Worm (Caenorhabditis elegans) whole organism, mixed stage, embryonic: ENCODE results near the gene nhr-178.

Source experiments
- blmp-1 ChIP-seq: fragments of 150-350 bp; optimal IDR thresholded peaks from 2 replicates; lab custom pipeline; 2014; ENCODE audit warnings: missing biosample characterization, missing genetic modification characterization
- elt-1 ChIP-seq: sonication (generic microtip); optimal IDR thresholded peaks from 2 replicates; lab custom pipeline; 2017; ENCODE audit warnings: missing genetic modification characterization, mild to moderate bottlenecking, missing compliant biosample characterization, antibody characterized with exemption, moderate library complexity, borderline replicate concordance; ENCODE audit not compliant: insufficient read depth
- elt-3 ChIP-seq: fragments of 150-350 bp; optimal IDR thresholded peaks from 2 replicates; lab custom pipeline; 2014; ENCODE audit warnings: missing biosample characterization, missing genetic modification characterization
- lin-13 ChIP-seq: fragments of 150-350 bp; optimal IDR thresholded peaks from 2 replicates; lab custom pipeline; 2014; ENCODE audit warnings: missing biosample characterization, missing genetic modification characterization
- mep-1 ChIP-seq: fragments of 150-350 bp; optimal IDR thresholded peaks from 2 replicates; lab custom pipeline; 2017; ENCODE audit warnings: missing biosample characterization, missing genetic modification reagents, missing genetic modification characterization, inconsistent platforms
- nhr-237 ChIP-seq: fragments of 150-350 bp; optimal IDR thresholded peaks from 2 replicates; lab custom pipeline; 2014; ENCODE audit warnings: missing biosample characterization, missing genetic modification characterization
- nhr-28 ChIP-seq: fragments of 150-350 bp; optimal IDR thresholded peaks from 2 replicates; lab custom pipeline; 2014; ENCODE audit warnings: missing biosample characterization, missing genetic modification characterization
- nhr-76 ChIP-seq: sonication (generic microtip); optimal IDR thresholded peaks from 2 replicates; lab custom pipeline; 2017; ENCODE audit warnings: missing biosample characterization, missing genetic modification characterization
- pha-4 ChIP-seq: fragments of 150-350 bp; optimal IDR thresholded peaks from 2 replicates; lab custom pipeline; 2018; ENCODE audit warnings: missing biosample characterization, missing genetic modification reagents, missing genetic modification characterization
- snpc-4 ChIP-seq: fragments of 150-350 bp; optimal IDR thresholded peaks from 2 replicates; lab custom pipeline; 2014; ENCODE audit warnings: missing biosample characterization, missing genetic modification characterization
- unc-39 ChIP-seq: fragments of 150-350 bp; optimal IDR thresholded peaks from 2 replicates; lab custom pipeline; 2014; ENCODE audit warnings: missing biosample characterization, missing genetic modification characterization
- unc-62 ChIP-seq: fragments of 150-350 bp; optimal IDR thresholded peaks from 2 replicates; lab custom pipeline; 2014; ENCODE audit warnings: missing biosample characterization, missing genetic modification reagents, missing genetic modification characterization

- TF ChIP-seq blmp-1 (tag; lab: Kevin White, UChicago) (no peak), snpc-4 (tag; lab: Kevin White, UChicago) (no peak), mep-1 (tag; lab: Kevin White, UChicago) (no peak), nhr-28 (tag; lab: Kevin White, UChicago) (no peak), nhr-237 (tag; lab: Kevin White, UChicago) (no peak), elt-1 (tag; lab: Kevin White, UChicago) (no peak), nhr-76 (tag; lab: Kevin White, UChicago) (no peak), unc-62 (GFP tag; lab: Kevin White, UChicago) (no peak), pha-4 (tag; lab: Kevin White, UChicago) (no peak), lin-13 (tag; lab: Kevin White, UChicago) (no peak), unc-39 (tag; lab: Kevin White, UChicago) (no peak), elt-3 (tag; lab: Kevin White, UChicago) (no peak)
Measured at ce11 chrV:1586906-1587305, 20.8 kb downstream of the nhr-178 start, which contains the start of gene F16B4.6.
